Fruit fly (Drosophila melanogaster) whole organism, embryonic: ENCODE data around the gene CG45081.

Experiments used
- Atf6 ChIP-seq: fragments of 200-800 bp; sonication (Bioruptor generic); IDR thresholded peaks from 2 replicates; pipeline ENCODE4 v1.3.6; 2022; ENCODE audit warnings: missing biosample characterization, missing genetic modification characterization
- Blimp-1 ChIP-seq: fragments of 200-800 bp; sonication (Bioruptor generic); optimal IDR thresholded peaks from 3 replicates; lab custom pipeline; 2018; ENCODE audit warnings: missing biosample characterization, missing genetic modification characterization, mild to moderate bottlenecking, moderate library complexity, missing genetic modification reagents
- CG10209 ChIP-seq: fragments of 200-800 bp; sonication (Bioruptor generic); optimal IDR thresholded peaks from 3 replicates; lab custom pipeline; 2017; ENCODE audit warnings: missing biosample characterization, mild to moderate bottlenecking, missing genetic modification characterization, missing genetic modification reagents
- CG1024 ChIP-seq: fragments of 200-800 bp; sonication (Bioruptor generic); IDR thresholded peaks from 2 replicates; pipeline ENCODE4 v1.3.6; 2022; ENCODE audit warnings: missing biosample characterization, missing genetic modification characterization
- CG10654 ChIP-seq: fragments of 200-800 bp; sonication (Bioruptor generic); optimal IDR thresholded peaks from 2 replicates; lab custom pipeline; 2016; ENCODE audit warnings: missing biosample characterization, missing genetic modification characterization
- CG11560 ChIP-seq: fragments of 200-800 bp; sonication (Bioruptor generic); IDR thresholded peaks from 3 replicates; pipeline ENCODE4 v1.3.6; 2022; ENCODE audit warnings: missing biosample characterization, missing genetic modification characterization
- CG12219 ChIP-seq: fragments of 200-800 bp; sonication (Bioruptor generic); optimal IDR thresholded peaks from 3 replicates; lab custom pipeline; 2018; ENCODE audit warnings: missing biosample characterization, mild to moderate bottlenecking, missing genetic modification characterization
- CG13894 ChIP-seq: fragments of 200-800 bp; sonication (Bioruptor generic); optimal IDR thresholded peaks from 3 replicates; lab custom pipeline; 2018; ENCODE audit warnings: missing biosample characterization, mild to moderate bottlenecking, missing genetic modification characterization, moderate library complexity
- CG15011 ChIP-seq: fragments of 200-800 bp; sonication (Bioruptor generic); optimal IDR thresholded peaks from 3 replicates; lab custom pipeline; 2018; ENCODE audit warnings: missing biosample characterization, mild to moderate bottlenecking, missing genetic modification characterization
- CG15479 ChIP-seq: fragments of 200-800 bp; sonication (Bioruptor generic); optimal IDR thresholded peaks from 3 replicates; lab custom pipeline; 2019; ENCODE audit warnings: missing biosample characterization, mild to moderate bottlenecking, missing genetic modification characterization, moderate library complexity
- CG2199 ChIP-seq: fragments of 200-800 bp; sonication (Bioruptor generic); IDR thresholded peaks from 3 replicates; pipeline ENCODE4 v1.3.6; 2022; ENCODE audit warnings: missing biosample characterization, missing genetic modification characterization
- CG3065 ChIP-seq: fragments of 200-800 bp; sonication (Bioruptor generic); optimal IDR thresholded peaks from 2 replicates; lab custom pipeline; 2016; ENCODE audit warnings: missing biosample characterization, missing genetic modification characterization
- CG31365 ChIP-seq: fragments of 200-800 bp; sonication (Bioruptor generic); optimal IDR thresholded peaks from 2 replicates; lab custom pipeline; 2018; ENCODE audit warnings: missing biosample characterization, mild to moderate bottlenecking, missing genetic modification characterization
- CG3163 ChIP-seq: fragments of 200-800 bp; sonication (Bioruptor generic); optimal IDR thresholded peaks from 3 replicates; lab custom pipeline; 2016; ENCODE audit warnings: missing biosample characterization, missing genetic modification characterization
- CG7271 ChIP-seq: fragments of 200-800 bp; sonication (Bioruptor generic); optimal IDR thresholded peaks from 2 replicates; lab custom pipeline; 2018; ENCODE audit warnings: missing biosample characterization, mild to moderate bottlenecking, missing genetic modification characterization, moderate library complexity
- CG7745 ChIP-seq: fragments of 200-800 bp; sonication (Bioruptor generic); optimal IDR thresholded peaks from 2 replicates; lab custom pipeline; 2018; ENCODE audit warnings: missing biosample characterization, mild to moderate bottlenecking, missing genetic modification characterization, moderate library complexity
- CG8290 ChIP-seq, 3 experiments: fragments of 200-800 bp; sonication (Bioruptor generic); optimal IDR thresholded peaks; 2 replicates each; lab custom pipeline; 2016 to 2019; ENCODE audit warnings: missing biosample characterization in 3 of 3, missing genetic modification characterization in 3 of 3, mild to moderate bottlenecking in 2 of 3, moderate library complexity in 1 of 3
- CG8924 ChIP-seq: fragments of 200-800 bp; optimal IDR thresholded peaks from 3 replicates; lab custom pipeline; 2019; ENCODE audit warnings: missing biosample characterization, mild to moderate bottlenecking, missing genetic modification characterization, moderate library complexity
- D19A ChIP-seq: fragments of 200-800 bp; optimal IDR thresholded peaks from 3 replicates; lab custom pipeline; 2019; ENCODE audit warnings: missing biosample characterization, mild to moderate bottlenecking, missing genetic modification characterization, moderate library complexity
- D19B ChIP-seq: fragments of 200-800 bp; sonication (Bioruptor generic); optimal IDR thresholded peaks from 2 replicates; lab custom pipeline; 2017; ENCODE audit warnings: missing biosample characterization, mild to moderate bottlenecking, missing genetic modification characterization
- Drgx ChIP-seq: fragments of 200-800 bp; sonication (Bioruptor generic); IDR thresholded peaks from 2 replicates; pipeline ENCODE4 v1.3.6; 2022; ENCODE audit warnings: missing biosample characterization, missing genetic modification characterization
- HLHmδ ChIP-seq: fragments of 200-800 bp; sonication (Bioruptor generic); optimal IDR thresholded peaks from 2 replicates; lab custom pipeline; 2018; ENCODE audit warnings: missing biosample characterization, mild to moderate bottlenecking, missing genetic modification characterization, moderate library complexity
- Hand ChIP-seq: fragments of 200-800 bp; sonication (Bioruptor generic); optimal IDR thresholded peaks from 2 replicates; lab custom pipeline; 2017; ENCODE audit warnings: mild to moderate bottlenecking, missing biosample characterization, missing genetic modification reagents, missing genetic modification characterization
- Hey ChIP-seq: fragments of 200-800 bp; sonication (Bioruptor generic); optimal IDR thresholded peaks from 3 replicates; lab custom pipeline; 2018; ENCODE audit warnings: missing biosample characterization, mild to moderate bottlenecking, missing genetic modification characterization
- HmgZ ChIP-seq: fragments of 200-800 bp; sonication (Bioruptor generic); optimal IDR thresholded peaks from 2 replicates; lab custom pipeline; 2018; ENCODE audit warnings: missing biosample characterization, mild to moderate bottlenecking, missing genetic modification characterization
- Lhr ChIP-seq: fragments of 200-800 bp; sonication (Bioruptor generic); optimal IDR thresholded peaks from 3 replicates; lab custom pipeline; 2017; ENCODE audit warnings: mild to moderate bottlenecking, missing biosample characterization, missing genetic modification reagents, missing genetic modification characterization
- Med ChIP-seq: fragments of 200-800 bp; sonication (Bioruptor generic); peaks from one replicate; lab custom pipeline; 2016; ENCODE audit warnings: missing biosample characterization, missing genetic modification characterization, mild to moderate bottlenecking, inconsistent platforms, moderate library complexity
- Six4 ChIP-seq: fragments of 200-800 bp; sonication (Bioruptor generic); optimal IDR thresholded peaks from 2 replicates; lab custom pipeline; 2016; ENCODE audit warnings: missing biosample characterization, missing genetic modification characterization
- Tbp ChIP-seq: fragments of >200 bp; optimal IDR thresholded peaks from 2 replicates; lab custom pipeline; 2018; ENCODE audit warnings: missing biosample characterization, missing genetic modification characterization
- Trl ChIP-seq, 3 experiments: fragments of >200 bp in 2 of 3; fragments of 200-800 bp in 1 of 3; sonication (Bioruptor generic) in 1 of 3; optimal IDR thresholded peaks; 2 replicates in 1 of 3; 3 replicates in 2 of 3; lab custom pipeline; 2016 to 2017; ENCODE audit warnings: missing biosample characterization in 1 of 3, missing genetic modification characterization in 1 of 3
- abd-A ChIP-seq: fragments of 200-800 bp; sonication (Bioruptor generic); optimal IDR thresholded peaks from 3 replicates; lab custom pipeline; 2019; ENCODE audit warnings: missing biosample characterization, mild to moderate bottlenecking, missing genetic modification characterization, moderate library complexity
- crol ChIP-seq: fragments of 200-800 bp; sonication (Bioruptor generic); IDR thresholded peaks from 2 replicates; pipeline ENCODE4 v1.3.6; 2022; ENCODE audit warnings: missing biosample characterization, missing genetic modification characterization
- dati ChIP-seq: fragments of 200-800 bp; sonication (Bioruptor generic); IDR thresholded peaks from 2 replicates; pipeline ENCODE4 v1.3.6; 2022; ENCODE audit warnings: missing biosample characterization, missing genetic modification characterization
- ewg ChIP-seq: fragments of 200-800 bp; sonication (Bioruptor generic); optimal IDR thresholded peaks from 3 replicates; lab custom pipeline; 2017; ENCODE audit warnings: mild to moderate bottlenecking, missing biosample characterization, missing genetic modification reagents, missing genetic modification characterization
- fd102C ChIP-seq: fragments of 200-800 bp; sonication (Bioruptor generic); optimal IDR thresholded peaks from 2 replicates; lab custom pipeline; 2018; ENCODE audit warnings: missing biosample characterization, mild to moderate bottlenecking, missing genetic modification characterization, moderate library complexity
- gro ChIP-seq: fragments of 200-800 bp; sonication (Bioruptor generic); optimal IDR thresholded peaks from 2 replicates; lab custom pipeline; 2016; ENCODE audit warnings: missing biosample characterization, missing genetic modification characterization
- kni ChIP-seq: fragments of 200-800 bp; sonication (Bioruptor generic); optimal IDR thresholded peaks from 3 replicates; lab custom pipeline; 2017; ENCODE audit warnings: mild to moderate bottlenecking, missing biosample characterization, missing genetic modification reagents, missing genetic modification characterization
- lab ChIP-seq: fragments of 200-800 bp; sonication (Bioruptor generic); optimal IDR thresholded peaks from 3 replicates; lab custom pipeline; 2017; ENCODE audit warnings: missing biosample characterization, missing genetic modification characterization, mild to moderate bottlenecking, moderate library complexity, missing genetic modification reagents
- nau ChIP-seq: fragments of 200-800 bp; sonication (Bioruptor generic); optimal IDR thresholded peaks from 3 replicates; lab custom pipeline; 2017; ENCODE audit warnings: missing biosample characterization, mild to moderate bottlenecking, missing genetic modification characterization, missing genetic modification reagents
- prd ChIP-seq, 3 experiments: fragments of >200 bp in 2 of 3; fragments of 200-800 bp in 1 of 3; sonication (Bioruptor generic) in 1 of 3; optimal IDR thresholded peaks in 2 of 3; IDR thresholded peaks in 1 of 3; 2 replicates in 2 of 3; 3 replicates in 1 of 3; pipeline versions ENCODE4 v1.3.6 to Lab custom; 2017 to 2022; ENCODE audit warnings: missing biosample characterization in 1 of 3, missing genetic modification characterization in 1 of 3
- slbo ChIP-seq: fragments of 200-800 bp; sonication (Bioruptor generic); IDR thresholded peaks from 2 replicates; pipeline ENCODE4 v1.3.6; 2022; ENCODE audit warnings: missing biosample characterization, missing genetic modification characterization
- slou ChIP-seq: fragments of 200-800 bp; sonication (Bioruptor generic); optimal IDR thresholded peaks from 3 replicates; lab custom pipeline; 2016; ENCODE audit warnings: missing biosample characterization, missing genetic modification characterization
- stc ChIP-seq: fragments of 200-800 bp; sonication (Bioruptor generic); IDR thresholded peaks from 2 replicates; pipeline ENCODE4 v1.3.6; 2022; ENCODE audit warnings: missing biosample characterization, missing genetic modification characterization
- stwl ChIP-seq: fragments of 200-800 bp; sonication (Bioruptor generic); optimal IDR thresholded peaks from 3 replicates; lab custom pipeline; 2018; ENCODE audit warnings: missing biosample characterization, mild to moderate bottlenecking, missing genetic modification characterization, moderate library complexity

CG45081 gene

dm6 chr3L:19292440-19293175 is 26.7 kb downstream of the CG45081 start, which contains the start of gene Gbs-76A (continued):
- TF ChIP-seq CG10209 (peak; percentile 84), CG8290 (GFP tag; optimal IDR thresholded peaks at IDR 0.05; lab: Kevin White, UChicago) (no peak), CG8290 (tag; optimal IDR thresholded peaks at IDR 0.05; lab: Kevin White, UChicago) (peak in 1 of 2 experiments; percentile 13), D19A (tag; lab: Kevin White, UChicago) (peak; percentile 79), Atf6 (GFP tag; lab: Robert Waterston, UW) (peak; percentile 68), CG7745 (tag; lab: Kevin White, UChicago) (no peak), CG3065 (GFP tag; lab: Kevin White, UChicago) (no peak)

DNA sequence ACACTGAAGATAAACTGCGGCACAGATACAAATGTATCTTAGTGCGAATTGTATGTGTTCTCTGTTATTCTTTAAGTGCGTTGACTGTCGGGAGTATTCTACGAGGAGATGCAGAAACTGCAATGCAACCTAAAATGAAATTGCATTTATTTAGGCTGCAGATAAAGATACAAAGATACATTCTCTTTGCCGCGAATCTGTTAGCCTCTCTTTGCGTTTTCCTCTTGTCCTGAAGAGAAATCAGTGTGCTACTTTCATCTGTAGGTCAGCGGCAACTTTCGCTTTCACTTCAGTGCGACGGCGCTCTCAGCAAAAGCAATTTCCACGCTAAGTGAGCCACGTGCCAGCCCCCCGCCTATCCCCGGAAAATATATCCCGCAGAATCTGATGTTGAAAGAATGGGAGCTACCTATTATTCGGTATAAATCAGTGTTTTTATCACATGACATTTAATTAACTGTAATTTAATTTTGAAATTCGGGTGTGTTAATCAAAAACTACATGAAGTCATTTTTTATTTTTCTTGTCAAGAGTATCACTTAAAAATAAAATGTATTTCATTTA is 27.4 kb downstream of the CG45081 start:
- TF ChIP-seq Blimp-1 (GFP tag; lab: Kevin White, UChicago) (peak; percentile 97), ewg (GFP tag; lab: Kevin White, UChicago) (peak; percentile 65), D19B (GFP tag; lab: Kevin White, UChicago) (peak; percentile 70), HLHmδ (GFP tag; lab: Kevin White, UChicago) (peak; percentile 56), CG3163 (GFP tag; lab: Kevin White, UChicago) (peak; percentile 93), Hey (peak; percentile 93), stwl (no peak), CG8290 (GFP tag; optimal IDR thresholded peaks at IDR 0.05; lab: Kevin White, UChicago) (no peak), CG8290 (tag; optimal IDR thresholded peaks at IDR 0.05; lab: Kevin White, UChicago) (peak in 1 of 2 experiments; percentile 36), crol (GFP tag; lab: Robert Waterston, UW) (peak; percentile 86), Trl (optimal IDR thresholded peaks at IDR 0.05; lab: Kevin White, UChicago) (peak in 1 of 2 experiments; percentile 25), Trl (GFP tag; optimal IDR thresholded peaks at IDR 0.05; lab: Kevin White, UChicago) (no peak), abd-A (tag; lab: Kevin White, UChicago) (peak; percentile 22), Drgx (peak; percentile 5; the same call in 1 of the 2 replicates), nau (GFP tag; lab: Kevin White, UChicago) (no peak), CG13894 (tag; lab: Kevin White, UChicago) (peak; percentile 99), Med (peak; percentile 47), CG15011 (no peak), CG7271 (tag; lab: Kevin White, UChicago) (no peak), CG2199 (0 out of 3 replicates have a peak, but pooled peaks have one; percentile 17), CG1024 (GFP tag; lab: Robert Waterston, UW) (no peak), fd102C (GFP tag; lab: Kevin White, UChicago) (peak; percentile 25), CG15479 (GFP tag; lab: Kevin White, UChicago) (peak; percentile 74)

- TF ChIP-seq CG11560 (tag; lab: Robert Waterston, UW) (peak; percentile 95), CG15479 (GFP tag; lab: Kevin White, UChicago) (no peak), kni (GFP tag; lab: Kevin White, UChicago) (no peak), CG2199 (peak; percentile 75; the same call in 2 of the 3 replicates), Lhr (peak; percentile 91), lab (no peak), slbo (GFP tag; lab: Robert Waterston, UW) (no peak; the same call in 1 of the 2 replicates), CG10654 (GFP tag; lab: Kevin White, UChicago) (peak; percentile 13), Six4 (GFP tag; lab: Kevin White, UChicago) (no peak), prd (optimal IDR thresholded peaks at IDR 0.05; lab: Kevin White, UChicago) (no peak), prd (GFP tag; IDR thresholded peaks at IDR 0.05; lab: Robert Waterston, UW) (0 out of 3 replicates have a peak, but pooled peaks have one; percentile 34), Hand (GFP tag; lab: Kevin White, UChicago) (no peak), gro (GFP tag; lab: Kevin White, UChicago) (no peak), slou (GFP tag; lab: Kevin White, UChicago) (no peak), stc (GFP tag; lab: Robert Waterston, UW) (no peak), dati (no peak), HmgZ (tag; lab: Kevin White, UChicago) (no peak), CG12219 (GFP tag; lab: Kevin White, UChicago) (no peak), CG15011 (no peak), Tbp (GFP tag; lab: Kevin White, UChicago) (no peak), CG8924 (tag; lab: Kevin White, UChicago) (no peak), CG31365 (tag; lab: Kevin White, UChicago) (no peak)
These were observed 28.4 kb downstream of the CG45081 start, which contains the start of gene fal for dm6 chr3L:19294235-19294612. Gene fal (plus strand): TSS chr3L:19294564.
